Fruit fly (Drosophila melanogaster): ENCODE results near the gene CG31224.

DNA sequence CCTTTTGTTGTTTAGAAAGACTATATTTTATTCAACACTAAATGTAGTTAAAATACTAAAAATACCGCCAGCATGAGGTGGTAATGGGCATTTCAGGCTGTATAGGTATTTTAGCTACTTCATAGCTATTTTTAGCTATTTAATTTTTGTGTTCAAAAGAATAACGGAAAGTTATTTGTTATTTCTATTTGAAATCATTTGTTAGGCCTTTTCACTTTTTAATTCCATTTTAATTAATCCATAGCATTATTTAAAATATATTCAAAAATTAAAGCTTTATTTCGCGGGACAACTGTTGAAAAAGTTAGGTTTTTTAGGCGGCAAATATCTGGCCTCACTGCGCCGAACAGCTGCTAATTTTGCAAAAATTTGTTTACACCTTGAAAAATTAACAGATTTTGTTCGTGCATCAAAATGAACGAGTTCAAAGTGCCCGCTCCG, 18.4 kb upstream of the CG31224 start, which contains the start of the genes dind and CG7706:
- TF ChIP-seq CG8159 (tag; optimal IDR thresholded peaks at IDR 0.05) = no peak
- TF ChIP-seq Snoo (tag; optimal IDR thresholded peaks at IDR 0.05) = no peak
- TF ChIP-seq CG14655 (GFP tag; optimal IDR thresholded peaks at IDR 0.05) = no peak
